Fruit fly (Drosophila melanogaster): ENCODE data around the gene Atpalpha.

Atpalpha gene

DNA sequence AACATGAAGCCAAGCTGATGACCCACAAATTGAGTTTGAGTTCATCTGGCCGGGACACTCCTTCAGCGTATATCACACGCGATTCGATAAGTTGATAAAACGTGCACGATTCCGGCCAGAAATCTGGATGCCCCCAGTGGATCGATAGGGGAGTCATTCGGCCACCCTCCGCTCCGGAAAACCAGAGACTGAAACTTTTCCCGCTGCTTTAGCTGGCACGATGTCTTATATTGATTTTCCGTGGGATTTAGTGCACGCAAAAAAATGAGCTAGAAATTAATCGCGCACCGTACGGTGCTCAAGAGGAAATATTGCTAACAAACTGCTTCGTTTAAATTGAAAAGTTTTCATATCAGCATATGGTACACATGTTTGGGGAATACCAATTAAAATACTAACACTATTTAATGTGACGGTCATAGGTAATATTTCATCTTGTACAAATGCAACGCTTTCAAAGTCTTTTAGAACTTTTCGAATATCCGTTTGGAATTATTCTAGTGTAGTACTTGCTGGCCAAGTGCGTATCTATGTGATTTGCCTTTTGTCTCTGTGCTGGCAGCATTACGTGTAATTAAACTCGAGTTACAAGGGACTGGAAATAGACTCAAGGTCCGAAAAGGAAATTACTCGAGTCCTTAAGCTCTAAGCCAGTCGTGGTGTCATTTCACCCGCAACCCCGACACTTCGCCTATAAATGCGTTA is 7.6 kb downstream of the Atpalpha start:
- TF ChIP-seq vri (GFP tag; optimal IDR thresholded peaks at IDR 0.05): no peak
- TF ChIP-seq Eip78C (GFP tag): peak; percentile 5

DNA sequence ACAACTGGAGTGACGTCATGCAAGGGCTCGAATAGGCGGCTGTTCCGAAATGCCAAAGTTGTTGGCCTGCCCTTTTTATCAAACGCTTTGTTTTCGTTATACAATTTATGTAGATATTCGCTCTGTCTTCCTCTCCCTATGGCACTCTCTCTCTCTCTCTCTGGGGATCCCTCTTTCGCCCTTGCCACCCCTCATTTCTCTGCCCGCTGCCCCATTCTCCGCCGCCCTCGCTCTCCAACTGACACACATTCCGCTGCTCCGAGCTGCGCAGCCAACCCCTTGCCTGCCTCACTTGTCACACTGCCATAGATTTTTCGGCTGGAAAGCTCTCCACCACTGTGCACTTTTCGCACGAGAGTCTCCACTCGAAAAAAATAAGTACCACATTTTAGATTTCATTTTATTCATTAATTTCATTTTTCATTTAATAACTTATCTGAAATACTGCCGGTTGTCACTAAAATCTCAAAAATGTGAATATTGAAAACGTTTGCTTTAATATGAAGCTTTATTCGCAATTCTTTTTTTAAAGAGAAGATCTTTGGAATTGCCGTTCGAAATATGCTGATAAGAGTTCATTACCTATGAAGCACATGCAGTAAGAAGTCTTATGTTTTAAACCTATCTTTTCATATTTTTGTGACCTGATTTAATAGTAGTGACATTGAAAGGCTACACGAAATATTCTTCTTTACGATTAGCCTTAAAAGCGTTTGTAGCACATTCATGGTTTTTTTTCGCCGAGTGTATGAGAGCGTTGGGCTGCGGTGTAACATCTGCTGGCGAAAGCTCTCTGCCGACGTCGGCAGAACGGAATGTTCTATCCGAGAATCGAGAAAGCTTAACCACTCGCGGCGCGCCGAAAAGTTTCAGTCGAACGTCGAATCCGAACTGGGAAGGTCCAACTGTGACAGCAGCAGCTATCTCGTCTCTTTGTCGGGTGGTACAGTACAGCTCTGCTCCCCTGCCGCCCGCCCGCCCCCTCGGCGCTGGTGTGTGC is 8.7 kb downstream of the Atpalpha start:
- TF ChIP-seq CG6163 (GFP tag; IDR thresholded peaks at IDR 0.05) (peak; percentile 35; the same call in 2 of the 3 replicates), CG6276 (GFP tag; optimal IDR thresholded peaks at IDR 0.05) (peak; percentile 81), CG9139 (GFP tag; optimal IDR thresholded peaks at IDR 0.05) (no peak), CG8119 (GFP tag; IDR thresholded peaks at IDR 0.05) (peak; percentile 60), Blimp-1 (GFP tag; optimal IDR thresholded peaks at IDR 0.05) (peak; percentile 73), fd59A (GFP tag; optimal IDR thresholded peaks at IDR 0.05) (peak; percentile 47), esn (GFP tag; optimal IDR thresholded peaks at IDR 0.05) (peak; percentile 94), achi (GFP tag; optimal IDR thresholded peaks at IDR 0.05) (peak; percentile 72), CG11762 (GFP tag; optimal IDR thresholded peaks at IDR 0.05; ENCODE audit: insufficient read depth) (peak; percentile 80), CG4318 (GFP tag; optimal IDR thresholded peaks at IDR 0.05) (peak; percentile 76), dsx (GFP tag; optimal IDR thresholded peaks at IDR 0.05; ENCODE audit: poor library complexity, severe bottlenecking) (peak; percentile 44), CG8632 (GFP tag; optimal IDR thresholded peaks at IDR 0.05) (peak; percentile 78), CG6854 (GFP tag; optimal IDR thresholded peaks at IDR 0.05) (no peak), Smox (GFP tag; optimal IDR thresholded peaks at IDR 0.05) (peak; percentile 84), OdsH (GFP tag; optimal IDR thresholded peaks at IDR 0.05) (peak; percentile 82), Ets21C (GFP tag; optimal IDR thresholded peaks at IDR 0.05) (peak; percentile 76), CG6792 (GFP tag; optimal IDR thresholded peaks at IDR 0.05) (peak; percentile 80), CG6808 (GFP tag; optimal IDR thresholded peaks at IDR 0.05) (peak; percentile 54), CG3032 (tag; optimal IDR thresholded peaks at IDR 0.05) (peak; percentile 66), svp (GFP tag) (peak; percentile 92), ss (GFP tag; optimal IDR thresholded peaks at IDR 0.05) (peak; percentile 4 to 61), CG16779 (tag; optimal IDR thresholded peaks at IDR 0.05) (peak; percentile 61), CG1621 (tag; optimal IDR thresholded peaks at IDR 0.05) (no peak), Gug (GFP tag; IDR thresholded peaks at IDR 0.05) (no peak), eg (GFP tag; IDR thresholded peaks at IDR 0.05) (peak; percentile 56; the same call in 2 of the 3 replicates), CG32006 (GFP tag; optimal IDR thresholded peaks at IDR 0.05) (peak; percentile 89), fkh (GFP tag; optimal IDR thresholded peaks at IDR 0.05) (peak; percentile 41), CG11294 (GFP tag; IDR thresholded peaks at IDR 0.05) (peak; percentile 31; the same call in 1 of the 2 replicates), vri (GFP tag; optimal IDR thresholded peaks at IDR 0.05) (peak; percentile 83), topi (GFP tag; optimal IDR thresholded peaks at IDR 0.05) (peak; percentile 85), acj6 (GFP tag; optimal IDR thresholded peaks at IDR 0.05) (peak; percentile 77), Hr38 (GFP tag; optimal IDR thresholded peaks at IDR 0.05) (no peak), CG15336 (GFP tag; IDR thresholded peaks at IDR 0.05) (peak; percentile 42; the same call in 1 of the 2 replicates), Ets96B (tag; optimal IDR thresholded peaks at IDR 0.05) (peak; percentile 66), CG3919 (GFP tag; optimal IDR thresholded peaks at IDR 0.05) (peak; percentile 73), CG11902 (GFP tag; optimal IDR thresholded peaks at IDR 0.05) (peak; percentile 72), lz (GFP tag; optimal IDR thresholded peaks at IDR 0.05) (peak; percentile 87), CG10669 (GFP tag; optimal IDR thresholded peaks at IDR 0.05) (peak; percentile 78), net (GFP tag; optimal IDR thresholded peaks at IDR 0.05) (peak; percentile 86), Lpt (GFP tag; optimal IDR thresholded peaks at IDR 0.05) (peak; percentile 34), Sox14 (GFP tag; optimal IDR thresholded peaks at IDR 0.05) (peak; percentile 73), cyc (GFP tag; optimal IDR thresholded peaks at IDR 0.05) (peak; percentile 86), salr (GFP tag; optimal IDR thresholded peaks at IDR 0.05) (peak; percentile 1 to 90), dac (GFP tag; optimal IDR thresholded peaks at IDR 0.05) (peak; percentile 44)
